Worm (Caenorhabditis elegans) whole organism, L3 larva: ENCODE measurements around the gene tnt-3.

Experiments used
- R02D3.7 ChIP-seq: fragments of 150-350 bp; optimal IDR thresholded peaks from 2 replicates; lab custom pipeline; 2014; ENCODE audit warnings: missing biosample characterization, missing genetic modification characterization
- ZK546.5 ChIP-seq: sonication (generic microtip); optimal IDR thresholded peaks from 2 replicates; lab custom pipeline; 2017; ENCODE audit warnings: missing biosample characterization, missing genetic modification characterization
- ama-1 ChIP-seq: fragments of 150-350 bp; optimal IDR thresholded peaks from 2 replicates; lab custom pipeline; 2018
- ceh-16 ChIP-seq: sonication (generic microtip); optimal IDR thresholded peaks from 2 replicates; lab custom pipeline; 2017; ENCODE audit warnings: missing biosample characterization, missing genetic modification characterization
- ceh-28 ChIP-seq: fragments of 150-350 bp; optimal IDR thresholded peaks from 2 replicates; lab custom pipeline; 2014; ENCODE audit warnings: missing biosample characterization, missing genetic modification reagents, missing genetic modification characterization
- daf-12 ChIP-seq: fragments of 150-350 bp; optimal IDR thresholded peaks from 2 replicates; lab custom pipeline; 2014; ENCODE audit warnings: missing biosample characterization, missing genetic modification reagents, missing genetic modification characterization
- egl-27 ChIP-seq: sonication (generic microtip); optimal IDR thresholded peaks from 4 replicates; lab custom pipeline; 2017; ENCODE audit warnings: missing biosample characterization, missing genetic modification reagents, missing genetic modification characterization
- elt-1 ChIP-seq: fragments of 150-350 bp; optimal IDR thresholded peaks from 2 replicates; lab custom pipeline; 2014; ENCODE audit warnings: missing biosample characterization, missing genetic modification characterization
- elt-2 ChIP-seq: sonication (generic microtip); optimal IDR thresholded peaks from 2 replicates; lab custom pipeline; 2016; ENCODE audit warnings: missing genetic modification reagents, mild to moderate bottlenecking, missing genetic modification characterization, missing compliant biosample characterization
- fkh-10 ChIP-seq: sonication (generic microtip); optimal IDR thresholded peaks from 2 replicates; lab custom pipeline; 2017; ENCODE audit warnings: missing biosample characterization, missing genetic modification reagents, missing genetic modification characterization
- fos-1 ChIP-seq: fragments of 150-350 bp; optimal IDR thresholded peaks from 2 replicates; lab custom pipeline; 2014; ENCODE audit warnings: missing biosample characterization, missing genetic modification characterization
- hmg-11 ChIP-seq: sonication (generic microtip); optimal IDR thresholded peaks from 2 replicates; lab custom pipeline; 2016; ENCODE audit warnings: missing genetic modification characterization, missing compliant biosample characterization
- jun-1 ChIP-seq: fragments of 150-350 bp; optimal IDR thresholded peaks from 2 replicates; lab custom pipeline; 2014; ENCODE audit warnings: missing biosample characterization, missing genetic modification reagents, missing genetic modification characterization
- lin-15B ChIP-seq: fragments of 150-350 bp; optimal IDR thresholded peaks from 2 replicates; lab custom pipeline; 2014; ENCODE audit warnings: missing biosample characterization, missing genetic modification characterization
- lsy-12 ChIP-seq: sonication (generic microtip); optimal IDR thresholded peaks from 2 replicates; lab custom pipeline; 2016; ENCODE audit warnings: mild to moderate bottlenecking, missing genetic modification characterization, missing compliant biosample characterization
- mdl-1 ChIP-seq: fragments of 150-350 bp; optimal IDR thresholded peaks from 2 replicates; lab custom pipeline; 2014; ENCODE audit warnings: missing biosample characterization, missing genetic modification characterization
- mml-1 ChIP-seq: fragments of 150-350 bp; sonication (generic microtip); optimal IDR thresholded peaks from 3 replicates; lab custom pipeline; 2014; ENCODE audit warnings: missing biosample characterization, missing genetic modification characterization
- nhr-23 ChIP-seq: fragments of 150-350 bp; optimal IDR thresholded peaks from 2 replicates; lab custom pipeline; 2014; ENCODE audit warnings: missing biosample characterization, missing genetic modification reagents, missing genetic modification characterization
- nhr-25 ChIP-seq: sonication (generic microtip); optimal IDR thresholded peaks from 2 replicates; lab custom pipeline; 2017; ENCODE audit warnings: missing biosample characterization, missing genetic modification characterization
- nhr-28 ChIP-seq: fragments of 150-350 bp; optimal IDR thresholded peaks from 2 replicates; lab custom pipeline; 2014; ENCODE audit warnings: missing biosample characterization, missing genetic modification characterization
- nhr-43 ChIP-seq: sonication (generic microtip); optimal IDR thresholded peaks from 2 replicates; lab custom pipeline; 2016; ENCODE audit warnings: mild to moderate bottlenecking, missing genetic modification characterization, missing compliant biosample characterization; ENCODE audit not compliant: poor library complexity, severe bottlenecking
- nhr-76 ChIP-seq: fragments of 150-350 bp; sonication (generic microtip); optimal IDR thresholded peaks from 5 replicates; lab custom pipeline; 2014; ENCODE audit warnings: missing biosample characterization, missing genetic modification characterization
- nhr-77 ChIP-seq: fragments of 150-350 bp; optimal IDR thresholded peaks from 2 replicates; lab custom pipeline; 2014; ENCODE audit warnings: missing biosample characterization, missing genetic modification characterization
- pha-4 ChIP-seq: fragments of 150-350 bp; optimal IDR thresholded peaks from 2 replicates; lab custom pipeline; 2014; ENCODE audit warnings: missing biosample characterization, missing genetic modification reagents, missing genetic modification characterization
- pqm-1 ChIP-seq: fragments of 150-350 bp; optimal IDR thresholded peaks from 2 replicates; lab custom pipeline; 2017; ENCODE audit warnings: missing biosample characterization, missing genetic modification characterization, inconsistent platforms
- sea-2 ChIP-seq: fragments of 150-350 bp; sonication (generic microtip); optimal IDR thresholded peaks from 4 replicates; lab custom pipeline; 2014; ENCODE audit warnings: missing biosample characterization, missing genetic modification reagents, missing genetic modification characterization
- snpc-4 ChIP-seq: fragments of 150-350 bp; optimal IDR thresholded peaks from 2 replicates; lab custom pipeline; 2014; ENCODE audit warnings: missing biosample characterization, missing genetic modification characterization
- tbx-2 ChIP-seq: sonication (generic microtip); optimal IDR thresholded peaks from 2 replicates; lab custom pipeline; 2016; ENCODE audit warnings: mild to moderate bottlenecking, missing genetic modification characterization, missing compliant biosample characterization
- unc-39 ChIP-seq: sonication (generic microtip); optimal IDR thresholded peaks from 4 replicates; lab custom pipeline; 2017; ENCODE audit warnings: missing biosample characterization, missing genetic modification characterization
- unc-62 ChIP-seq: fragments of 150-350 bp; sonication (generic microtip); optimal IDR thresholded peaks from 4 replicates; lab custom pipeline; 2014; ENCODE audit warnings: missing biosample characterization, missing genetic modification reagents, missing genetic modification characterization
- zag-1 ChIP-seq: fragments of 150-350 bp; optimal IDR thresholded peaks from 2 replicates; lab custom pipeline; 2014; ENCODE audit warnings: missing biosample characterization, missing genetic modification characterization
- ztf-4 ChIP-seq: fragments of 150-350 bp; optimal IDR thresholded peaks from 2 replicates; lab custom pipeline; 2014; ENCODE audit warnings: missing biosample characterization, missing genetic modification characterization

tnt-3 gene

ce11 chrX:7901840-7902239, 43.1 kb downstream of the tnt-3 start:
- TF ChIP-seq elt-2 (tag; lab: Kevin White, UChicago) (peak; percentile 69), lsy-12 (no peak), ceh-16 (tag; lab: Kevin White, UChicago) (no peak), nhr-77 (no peak), unc-39 (tag; lab: Kevin White, UChicago) (no peak), tbx-2 (tag; lab: Kevin White, UChicago) (no peak), nhr-28 (tag; lab: Kevin White, UChicago) (no peak), lin-15B (tag; lab: Kevin White, UChicago) (no peak), pha-4 (peak; percentile 8), unc-62 (GFP tag; lab: Kevin White, UChicago) (no peak), pqm-1 (peak; percentile 56), snpc-4 (tag; lab: Kevin White, UChicago) (no peak), nhr-25 (tag; lab: Kevin White, UChicago) (no peak)

- TF ChIP-seq ZK546.5 (tag; lab: Kevin White, UChicago): no peak
- no peak for TF ChIP-seq nhr-25 (tag; lab: Kevin White, UChicago)
- no peak for TF ChIP-seq elt-2 (tag; lab: Kevin White, UChicago)
Observed at ce11 chrX:7900180-7900579, 44.7 kb downstream of the tnt-3 start.

ce11 chrX:7898131-7898530, 46.8 kb downstream of the tnt-3 start:
- TF ChIP-seq pha-4: no peak
- TF ChIP-seq lsy-12: peak; percentile 23
- no peak for TF ChIP-seq zag-1 (tag; lab: Kevin White, UChicago)
- TF ChIP-seq nhr-76 (tag; lab: Kevin White, UChicago): no peak
- TF ChIP-seq mml-1 (tag; lab: Kevin White, UChicago): no peak
- TF ChIP-seq nhr-43 (tag; lab: Kevin White, UChicago): peak; percentile 19
- TF ChIP-seq fkh-10 (GFP tag; lab: Kevin White, UChicago): no peak
- TF ChIP-seq snpc-4 (tag; lab: Kevin White, UChicago): no peak
- TF ChIP-seq daf-12 (tag; lab: Kevin White, UChicago): no peak

ce11 chrX:7897690-7898089, 47.2 kb downstream of the tnt-3 start, which contains the start of gene latd-1:
latd-1 (minus strand) TSS chrX:7897790.
- TF ChIP-seq elt-1: no peak
- no peak for TF ChIP-seq nhr-23 (tag; lab: Kevin White, UChicago)
- TF ChIP-seq nhr-28 (tag; lab: Kevin White, UChicago): no peak
- no peak for TF ChIP-seq R02D3.7 (tag; lab: Kevin White, UChicago)
- TF ChIP-seq ZK546.5 (tag; lab: Kevin White, UChicago): no peak
- TF ChIP-seq sea-2: no peak
- TF ChIP-seq nhr-77: no peak
- TF ChIP-seq nhr-43 (tag; lab: Kevin White, UChicago): no peak
- TF ChIP-seq jun-1 (tag; lab: Kevin White, UChicago): no peak
- no peak for TF ChIP-seq mdl-1 (tag; lab: Kevin White, UChicago)
- no peak for TF ChIP-seq lsy-12
- TF ChIP-seq zag-1 (tag; lab: Kevin White, UChicago): no peak
- no peak for TF ChIP-seq ama-1 (lab: Kevin White, UChicago)
- TF ChIP-seq ztf-4 (tag; lab: Kevin White, UChicago): no peak
- no peak for TF ChIP-seq nhr-76 (tag; lab: Kevin White, UChicago)
- TF ChIP-seq ceh-28 (tag; lab: Kevin White, UChicago): no peak

ce11 chrX:7892296-7892695, 52.6 kb downstream of the tnt-3 start, which contains the start of gene C39D10.5:
C39D10.5 (minus strand) TSS chrX:7892396.
- TF ChIP-seq ZK546.5 (tag; lab: Kevin White, UChicago) (no peak), R02D3.7 (tag; lab: Kevin White, UChicago) (no peak), unc-62 (GFP tag; lab: Kevin White, UChicago) (no peak)

ce11 chrX:7888915-7889314, 56.0 kb downstream of the tnt-3 start, which contains the start of gene C39D10.2:
C39D10.2 (plus strand) TSS chrX:7889215.
- TF ChIP-seq fkh-10 (GFP tag; lab: Kevin White, UChicago) (no peak), hmg-11 (tag; lab: Kevin White, UChicago) (no peak), ztf-4 (tag; lab: Kevin White, UChicago) (no peak), zag-1 (tag; lab: Kevin White, UChicago) (no peak), ceh-16 (tag; lab: Kevin White, UChicago) (no peak), nhr-25 (tag; lab: Kevin White, UChicago) (no peak), egl-27 (tag; lab: Kevin White, UChicago) (no peak), fos-1 (tag; lab: Kevin White, UChicago) (no peak), elt-1 (no peak)
